Fruit fly (Drosophila melanogaster): ENCODE measurements around the gene CG13950.

dm6 chr2L:843301-843700 is 16.7 kb upstream of the CG13950 start:
- TF ChIP-seq tx (GFP tag; optimal IDR thresholded peaks at IDR 0.05) (no peak), CG3163 (GFP tag; optimal IDR thresholded peaks at IDR 0.05) (no peak), ttk (GFP tag; IDR thresholded peaks at IDR 0.05) (no peak), lilli (GFP tag; optimal IDR thresholded peaks at IDR 0.05) (no peak)

All from whole organism, embryonic.